Fruit fly (Drosophila melanogaster) whole organism: ENCODE results near the gene CG34169.

Experiments
- CG8478 ChIP-seq: fragments of >200 bp; optimal IDR thresholded peaks from 2 replicates; lab custom pipeline; 2018; ENCODE audit warnings: inconsistent platforms
- Dll ChIP-seq: fragments of >200 bp; optimal IDR thresholded peaks from 2 replicates; lab custom pipeline; 2017
- EcR ChIP-seq, 2 experiments: fragments of >200 bp; optimal IDR thresholded peaks; 2 replicates each; lab custom pipeline; 2017; ENCODE audit warnings: missing biosample characterization in 2 of 2, missing genetic modification characterization in 2 of 2, missing genetic modification reagents in 2 of 2
- pan ChIP-seq: fragments of >200 bp; optimal IDR thresholded peaks from 2 replicates; lab custom pipeline; 2017
- psq ChIP-seq: fragments of >200 bp; optimal IDR thresholded peaks from 2 replicates; lab custom pipeline; 2017
- usp ChIP-seq: fragments of >200 bp; optimal IDR thresholded peaks from 2 replicates; lab custom pipeline; 2017; ENCODE audit warnings: missing biosample characterization, missing genetic modification characterization, mixed read lengths

dm6 chr2L:17222176-17222575 lies 48.9 kb downstream of the CG34169 start:
- TF ChIP-seq Dll (lab: Kevin White, UChicago) (no peak), pan (lab: Kevin White, UChicago) (no peak), psq (lab: Kevin White, UChicago) (no peak), CG8478 (no peak), usp (no peak), EcR (GFP tag; optimal IDR thresholded peaks at IDR 0.05; lab: Kevin White, UChicago) (no peak)
